Fruit fly (Drosophila melanogaster) whole organism, larva: Measurements from ENCODE around the gene Ir62a.

Experiments used
- noc ChIP-seq: fragments of 200-800 bp; sonication (Bioruptor generic); optimal IDR thresholded peaks from 3 replicates; lab custom pipeline; 2019; ENCODE audit warnings: missing biosample characterization, mild to moderate bottlenecking, missing genetic modification characterization, moderate library complexity

Gene Ir62a

DNA sequence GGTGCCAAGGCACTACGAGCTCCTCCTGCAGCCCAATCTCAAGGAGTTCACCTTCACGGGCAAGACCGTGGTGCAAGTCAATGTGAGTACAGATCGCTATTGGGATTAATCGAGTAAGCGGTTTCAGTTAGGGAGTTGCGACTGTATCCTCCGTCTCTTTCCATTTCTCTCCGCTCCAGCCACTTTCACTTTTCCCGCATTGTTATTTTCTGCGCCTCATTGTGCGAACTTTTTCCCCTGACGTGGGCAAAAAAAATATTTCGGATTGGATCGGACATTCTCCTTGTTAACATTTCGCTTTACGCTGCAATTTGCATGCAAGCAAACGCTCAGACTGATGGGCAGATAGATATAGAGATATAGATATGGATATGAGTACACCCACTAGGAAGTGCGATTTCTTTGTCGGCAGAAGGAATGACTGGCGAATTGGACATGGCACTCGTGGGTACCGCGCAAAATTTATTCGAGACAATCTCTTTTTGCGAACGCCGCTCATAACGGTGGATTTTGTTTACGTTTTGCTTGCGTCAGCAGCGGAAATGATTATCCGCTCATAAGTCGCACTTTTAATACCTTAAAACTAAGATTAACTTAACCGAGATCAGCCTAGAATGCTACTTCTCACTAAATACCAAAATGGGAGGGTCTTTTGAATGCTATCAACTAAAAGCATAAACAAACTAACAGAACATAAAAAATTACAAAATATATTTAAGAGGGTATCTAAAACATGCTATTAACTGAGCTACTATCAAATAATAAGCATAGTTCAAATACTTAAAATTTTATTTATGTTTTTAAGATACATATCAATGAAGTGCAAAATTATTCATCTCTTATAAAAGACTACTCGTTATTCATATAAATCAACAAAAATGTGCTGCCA, 12.1 kb downstream of the Ir62a start:
- peak; percentile 72 for TF ChIP-seq noc

DNA sequence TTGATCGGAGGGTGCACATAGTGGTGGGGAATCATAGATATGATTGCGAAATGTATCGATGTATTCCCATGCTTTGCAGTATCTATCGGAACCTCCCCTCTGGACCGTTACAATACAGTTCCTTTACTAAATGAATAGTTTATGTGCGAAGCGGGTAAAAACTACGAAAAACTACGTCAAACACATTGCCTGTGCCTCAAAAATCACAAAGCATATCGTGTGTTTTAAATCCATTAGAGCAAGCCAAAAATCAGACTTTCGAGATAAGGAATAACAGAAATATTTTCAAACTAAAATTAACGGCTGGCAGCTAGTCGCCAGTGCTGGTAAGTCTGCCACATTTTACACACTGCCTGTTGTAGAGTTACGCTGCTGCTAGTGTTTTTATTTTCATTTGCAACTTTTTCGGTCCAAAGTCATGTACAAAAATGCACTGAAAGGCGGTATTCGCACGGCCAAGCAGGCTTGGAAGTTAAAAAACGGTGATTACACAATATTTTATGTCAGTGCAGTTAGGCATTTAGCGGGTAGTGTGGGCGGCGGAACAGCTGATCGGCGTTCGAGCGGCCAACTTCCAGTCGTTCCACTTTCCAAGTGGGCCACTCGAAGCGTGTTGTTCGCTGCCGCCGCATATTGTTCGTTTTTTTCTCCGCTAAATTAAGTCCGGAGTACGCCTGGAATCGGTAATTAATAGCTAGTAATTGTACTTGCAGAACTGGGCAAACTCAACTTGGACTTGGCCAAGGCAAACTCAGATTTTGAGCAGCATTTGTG, 13.6 kb downstream of the Ir62a start:
- TF ChIP-seq noc = no peak

DNA sequence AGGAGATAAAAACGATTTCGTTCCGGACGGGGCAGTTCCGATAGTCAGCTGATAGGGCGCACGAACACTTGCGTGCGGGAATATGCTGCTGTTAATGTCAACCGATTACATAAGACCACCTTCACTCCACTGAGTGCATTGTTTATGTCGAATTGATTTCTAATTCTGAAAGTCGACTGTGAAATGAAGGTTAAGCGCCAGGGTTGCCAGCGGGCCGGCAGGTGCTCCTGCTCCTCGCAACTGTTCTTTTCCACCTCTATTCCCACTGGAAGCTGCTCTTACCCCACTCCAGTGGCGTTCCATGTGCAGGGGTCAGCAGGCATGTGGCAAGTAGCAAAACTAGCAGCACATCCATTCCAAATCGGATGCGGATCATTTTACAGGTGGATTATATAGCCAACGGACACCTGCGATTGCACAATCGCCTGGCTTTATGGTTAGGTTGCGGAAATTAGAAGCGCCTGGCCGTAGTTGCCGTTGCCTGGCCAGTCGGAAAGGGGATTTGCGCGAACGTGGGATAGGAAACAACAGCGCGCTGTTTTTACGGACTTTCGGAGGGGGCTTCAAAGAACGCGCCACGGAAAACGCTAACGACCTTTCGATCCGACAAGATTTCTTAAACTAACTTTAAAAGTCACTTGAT, 14.3 kb downstream of the Ir62a start, which contains the start of gene cue:
Gene cue (minus strand): TSS at position 641 of the 643 bp plus-strand sequence.
- TF ChIP-seq noc = no peak

DNA sequence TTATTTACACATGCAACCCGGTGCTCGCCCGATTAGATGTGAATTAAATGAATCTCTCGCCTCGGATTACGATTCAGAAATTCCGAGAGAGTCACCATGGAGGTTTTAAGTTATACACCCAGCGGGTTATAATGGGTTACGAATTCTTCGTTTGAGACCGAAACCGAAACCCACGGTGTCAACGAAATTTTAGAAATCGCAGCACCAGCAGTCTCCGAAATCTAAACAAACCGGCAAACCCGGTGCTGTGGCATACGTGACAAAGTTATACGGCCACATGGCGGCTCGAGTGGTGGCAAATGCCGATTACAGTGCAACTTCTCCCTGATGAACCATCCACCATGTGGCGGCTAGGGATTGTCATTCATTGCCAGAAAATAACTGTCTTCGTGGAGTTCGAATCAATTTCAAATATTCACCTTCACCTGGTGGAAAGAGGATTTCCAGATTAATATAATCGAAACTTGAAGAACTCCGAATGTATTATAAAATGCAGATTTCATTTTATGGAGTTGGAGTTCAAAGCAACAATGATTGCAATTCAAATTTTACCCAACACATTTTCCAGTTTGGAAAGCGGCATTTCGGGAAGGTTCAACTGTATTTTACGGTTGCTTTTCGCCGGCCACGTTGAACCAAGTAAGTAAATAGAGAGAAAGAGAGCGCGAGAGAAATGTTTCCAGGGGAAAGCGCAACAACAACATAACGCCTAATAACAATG, 15.1 kb downstream of the Ir62a start:
- peak; percentile 81 for TF ChIP-seq noc

DNA sequence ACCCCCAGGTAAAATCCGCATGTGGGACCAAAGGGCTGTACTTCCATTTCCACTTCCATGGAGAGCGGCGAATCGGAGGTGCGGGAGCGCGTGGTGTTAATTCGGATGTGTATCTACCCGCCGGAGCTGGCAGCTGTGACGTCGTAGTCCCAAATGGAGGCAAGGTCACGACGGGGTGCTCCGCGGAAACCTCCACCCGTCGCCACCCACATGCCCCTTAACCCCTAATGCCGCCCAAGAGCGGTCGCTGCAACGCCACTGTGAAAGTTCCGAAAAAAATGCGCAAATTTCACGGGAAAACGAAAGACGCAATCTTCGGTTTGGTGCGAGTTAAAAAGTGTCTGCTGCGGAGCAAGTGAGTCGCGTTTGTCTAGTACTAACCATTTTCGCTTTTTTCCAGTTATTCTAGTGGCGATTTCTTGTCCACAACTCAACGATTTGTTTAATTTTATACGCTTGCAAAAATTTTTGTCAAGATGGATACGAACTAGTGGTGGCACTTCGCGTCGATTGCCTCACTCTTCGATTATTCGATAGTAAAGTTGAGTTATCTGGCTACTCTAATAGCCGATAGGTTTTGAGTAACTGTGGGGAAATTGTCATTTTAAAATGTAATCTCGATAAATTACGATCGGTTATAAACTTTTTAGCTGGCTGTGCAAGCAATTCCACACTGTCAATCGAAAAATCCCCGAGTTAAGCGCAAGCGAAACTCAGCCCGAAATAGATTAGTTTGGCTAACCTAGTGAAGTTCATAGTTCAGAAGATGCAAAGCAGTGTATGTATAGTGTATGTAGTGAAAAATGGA, 28.8 kb downstream of the Ir62a start, which contains the start of the genes hfp and Psa:
Gene hfp (minus strand): TSS at position 505 of the 808 bp plus-strand sequence.
Gene Psa (plus strand): TSS at position 758 of the 808 bp plus-strand sequence.
- peak; percentile 6 for TF ChIP-seq noc

DNA sequence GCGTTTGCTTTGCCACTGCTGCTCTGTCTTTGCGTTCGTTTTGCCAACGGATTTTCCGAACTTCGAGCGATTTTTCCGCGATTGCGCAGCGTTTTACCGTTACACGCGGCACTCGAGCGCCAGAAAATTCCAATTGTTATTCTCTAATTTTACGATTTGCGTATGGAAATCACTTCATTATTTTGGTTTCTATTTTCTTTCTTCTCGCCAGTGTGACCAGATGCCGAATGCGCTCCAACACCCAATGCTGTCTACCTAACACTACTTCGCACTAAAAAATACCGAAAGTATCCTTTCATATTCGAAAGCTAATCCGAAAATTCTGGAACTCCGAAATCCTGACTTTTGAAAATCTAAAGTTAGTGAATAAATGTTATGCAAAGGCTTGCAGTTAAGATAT, 34.7 kb downstream of the Ir62a start, which contains the start of gene CG12084:
Gene CG12084 (minus strand): TSS at position 236 of the 400 bp plus-strand sequence.
- no peak for TF ChIP-seq noc

DNA sequence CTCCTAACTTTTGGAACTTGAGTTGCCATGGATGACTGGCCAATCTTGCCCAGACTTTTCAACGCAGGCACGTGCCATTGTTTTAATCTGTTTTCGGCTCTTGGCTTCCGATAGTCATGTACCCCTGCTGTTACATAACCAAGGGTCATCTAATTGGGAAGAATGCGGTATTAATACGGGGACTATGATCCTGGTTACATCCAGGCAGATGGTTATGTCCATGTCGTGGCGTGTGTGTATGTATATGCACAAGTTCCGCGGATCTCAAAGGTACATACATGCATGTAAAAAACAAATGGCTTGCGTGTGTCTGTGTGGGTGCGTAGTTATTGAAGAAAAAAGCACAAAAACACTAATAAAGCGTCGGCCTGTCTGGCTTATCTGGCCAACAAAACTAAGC, 35.3 kb downstream of the Ir62a start:
- no peak for TF ChIP-seq noc

DNA sequence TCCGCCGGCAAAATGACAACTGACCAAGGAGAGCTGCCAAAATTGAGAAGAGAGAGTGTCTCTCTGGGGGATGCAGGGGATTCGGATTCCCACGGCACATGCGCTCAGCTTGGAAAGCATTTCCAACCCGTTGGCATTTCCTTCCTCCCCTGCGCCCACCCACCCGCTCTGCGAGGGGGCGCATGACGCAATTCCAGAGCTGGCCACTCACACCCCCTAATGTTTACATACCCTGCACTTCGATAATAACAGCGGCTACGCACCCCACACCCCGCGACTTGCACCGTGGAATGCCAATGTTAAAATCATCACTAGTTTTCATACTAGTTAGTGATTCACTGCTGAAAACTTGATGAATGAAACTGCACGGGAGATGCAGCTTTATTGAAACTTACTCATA, 41.5 kb downstream of the Ir62a start, which contains the start of gene stet:
Gene stet (minus strand): TSS at position 25 of the 400 bp plus-strand sequence.
- no peak for TF ChIP-seq noc

DNA sequence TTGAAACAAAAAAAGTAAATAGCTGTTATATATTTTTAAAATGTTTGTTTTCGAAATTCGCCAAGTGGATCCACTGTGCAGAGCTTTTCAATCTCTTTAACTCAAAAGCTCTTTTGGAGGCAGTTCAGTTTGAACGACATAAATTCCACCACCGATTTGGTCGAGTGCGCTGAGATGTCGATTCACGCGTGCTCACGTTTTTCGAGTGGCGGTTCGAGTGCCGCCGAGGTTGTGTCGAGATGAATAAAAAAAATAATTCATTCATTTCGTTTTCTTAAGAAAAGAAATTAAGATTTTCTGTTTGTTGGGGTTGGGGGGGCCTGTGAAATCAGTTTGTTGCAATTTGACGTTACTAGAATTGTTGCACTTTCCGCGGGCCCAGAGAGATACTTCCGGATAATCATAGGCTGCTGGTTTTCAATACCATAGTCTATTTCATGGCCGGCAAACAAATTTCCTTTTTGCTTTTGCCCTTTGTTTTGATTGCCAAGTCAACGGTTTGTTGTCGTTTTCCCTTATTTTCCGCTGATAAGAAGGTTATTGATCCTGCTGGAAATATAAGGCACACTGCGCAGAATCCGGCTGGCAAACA, 42.4 kb downstream of the Ir62a start:
- no peak for TF ChIP-seq noc

DNA sequence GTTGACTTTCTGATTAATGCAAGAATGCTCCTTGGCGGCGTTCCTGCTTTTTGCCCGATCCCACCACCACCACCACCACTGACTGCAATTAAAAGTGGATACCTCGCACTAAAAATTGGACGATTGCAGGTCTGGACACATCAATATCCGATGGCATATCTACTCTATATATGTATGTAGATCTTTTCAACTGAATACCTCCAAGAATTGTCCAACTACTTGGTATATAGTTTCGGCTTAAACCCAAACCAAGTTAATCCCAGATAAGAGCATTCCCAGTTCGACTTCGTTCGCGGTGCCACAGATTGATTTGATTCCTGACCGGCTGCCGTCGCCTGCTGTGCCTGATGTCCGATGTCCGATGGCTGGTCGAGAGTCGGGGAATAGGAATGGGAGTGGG, 46.3 kb downstream of the Ir62a start:
- TF ChIP-seq noc = no peak
